Worm (Caenorhabditis elegans): ENCODE results near the gene K10C2.12.

DNA sequence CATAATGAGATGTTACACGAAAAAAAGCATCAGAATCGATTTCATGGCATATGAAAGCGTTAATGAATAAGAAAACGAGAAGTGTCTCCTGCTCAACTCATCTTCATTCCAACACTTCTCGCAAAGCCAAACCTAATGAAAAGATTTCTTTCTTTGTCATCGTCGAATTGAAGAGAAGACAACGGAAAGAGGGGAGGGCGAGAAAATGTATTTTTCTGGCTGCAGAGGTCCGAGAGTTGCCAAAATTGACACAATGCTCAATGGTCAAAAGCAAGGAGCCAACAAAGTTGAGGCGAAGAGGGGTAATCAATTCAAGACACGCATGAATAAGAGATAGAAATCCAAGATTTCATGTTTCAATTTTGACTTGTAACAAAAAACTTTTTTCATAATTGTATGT, 1.5 kb downstream of the K10C2.12 start:
- TF ChIP-seq gmeb-1 (tag; optimal IDR thresholded peaks at IDR 0.05) (no peak), unc-62 (GFP tag; optimal IDR thresholded peaks at IDR 0.05) (no peak)

All from whole organism, L2 larva.